Fruit fly (Drosophila melanogaster) Kc167 (cell line): ENCODE data around the gene cold.

Source experiments
- Myc ChIP-seq: fragments of >200 bp; optimal IDR thresholded peaks from 2 replicates; lab custom pipeline; 2017; ENCODE audit warnings: missing external identifiers
- Sin3A ChIP-seq: fragments of >200 bp; optimal IDR thresholded peaks from 2 replicates; lab custom pipeline; 2018; ENCODE audit warnings: missing external identifiers
- insv ChIP-seq: fragments of >200 bp; optimal IDR thresholded peaks from 3 replicates; lab custom pipeline; 2018; ENCODE audit warnings: missing external identifiers
- psq ChIP-seq: fragments of >200 bp; optimal IDR thresholded peaks from 2 replicates; lab custom pipeline; 2017; ENCODE audit warnings: missing external identifiers
- ttk ChIP-seq: sonication (Bioruptor generic); optimal IDR thresholded peaks from 2 replicates; lab custom pipeline; 2017; ENCODE audit warnings: missing external identifiers

dm6 chr2L:563769-564550 lies 10.1 kb upstream of the cold start, which contains the start of the genes uncNacbeta and CG2794:
- TF ChIP-seq insv (no peak), psq (lab: Kevin White, UChicago) (no peak), Myc (lab: Kevin White, UChicago) (no peak), Sin3A (lab: Kevin White, UChicago) (no peak), ttk (no peak)
